Worm (Caenorhabditis elegans) whole organism, early embryonic: ENCODE data around the gene H04M03.12.

Experiments used
- F13C5.2 ChIP-seq: sonication (generic microtip); optimal IDR thresholded peaks from 2 replicates; lab custom pipeline; 2017; ENCODE audit warnings: mild to moderate bottlenecking, missing genetic modification characterization, inconsistent platforms, missing compliant biosample characterization
- ama-1 ChIP-seq: fragments of 150-350 bp; optimal IDR thresholded peaks from 2 replicates; lab custom pipeline; 2014
- ets-7 ChIP-seq: sonication (generic microtip); optimal IDR thresholded peaks from 2 replicates; lab custom pipeline; 2016; ENCODE audit warnings: missing genotype, missing genetic modification characterization, missing compliant biosample characterization
- flt-1 ChIP-seq: fragments of 200-800 bp; sonication (Bioruptor generic); IDR thresholded peaks from 2 replicates; pipeline ENCODE4 v1.3.6; 2022; ENCODE audit warnings: missing genetic modification characterization, missing compliant biosample characterization
- hmbx-1 ChIP-seq: sonication (generic microtip); optimal IDR thresholded peaks from 2 replicates; lab custom pipeline; 2016; ENCODE audit warnings: mild to moderate bottlenecking, missing genetic modification characterization, missing compliant biosample characterization
- hnd-1 ChIP-seq: sonication (generic microtip); optimal IDR thresholded peaks from 2 replicates; lab custom pipeline; 2016; ENCODE audit warnings: missing genetic modification characterization, missing compliant biosample characterization
- pes-1 ChIP-seq: fragments of 200-800 bp; sonication (Bioruptor generic); IDR thresholded peaks from 2 replicates; pipeline ENCODE4 v1.3.6; 2022; ENCODE audit warnings: missing genetic modification reagents, missing genetic modification characterization, missing compliant biosample characterization
- sea-1 ChIP-seq: fragments of 200-800 bp; sonication (Bioruptor generic); conservative IDR thresholded peaks from 2 replicates; pipeline ENCODE4 v1.3.6; 2022; ENCODE audit warnings: missing genetic modification characterization, missing compliant biosample characterization
- tbx-11 ChIP-seq: fragments of 200-800 bp; sonication (Bioruptor generic); IDR thresholded peaks from 2 replicates; pipeline ENCODE4 v1.3.6; 2022; ENCODE audit warnings: missing genetic modification characterization, missing compliant biosample characterization

- no peak for TF ChIP-seq ama-1 (lab: Kevin White, UChicago)
- no peak for TF ChIP-seq ets-7
- TF ChIP-seq hnd-1 (tag; lab: Kevin White, UChicago) = no peak
- no peak for TF ChIP-seq sea-1 (GFP tag; lab: Robert Waterston, UW)
- TF ChIP-seq pes-1 = no peak
- TF ChIP-seq F13C5.2 (tag; lab: Kevin White, UChicago) = no peak
- no peak for TF ChIP-seq tbx-11 (GFP tag; lab: Robert Waterston, UW)
- no peak for TF ChIP-seq flt-1
- TF ChIP-seq hmbx-1 (tag; lab: Kevin White, UChicago) = no peak
These were observed 16.6 kb downstream of the H04M03.12 start for ce11 chrIV:5886605-5887004.
